Worm (Caenorhabditis elegans): Measurements from ENCODE around the gene arrd-7.

arrd-7 gene

DNA sequence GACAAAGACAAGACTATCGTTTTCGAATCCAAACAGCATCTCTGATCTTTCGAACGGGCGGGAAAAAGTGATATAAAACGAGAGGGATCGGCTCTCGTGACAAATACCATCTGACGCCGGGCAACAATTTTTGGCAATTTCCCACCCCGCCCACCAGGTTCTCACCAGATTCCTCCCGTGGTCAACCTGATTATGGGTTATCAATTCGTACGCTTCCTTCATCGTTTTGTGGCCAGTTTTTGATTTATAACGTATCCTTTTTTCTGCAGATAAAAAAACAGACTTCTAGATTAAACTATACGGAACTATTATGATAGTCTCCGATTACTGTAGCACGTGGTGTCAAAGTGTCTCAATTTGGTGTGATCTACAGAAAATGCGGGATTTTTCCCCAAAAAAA is 9.5 kb downstream of the arrd-7 start:
- TF ChIP-seq set-16 (GFP tag; IDR thresholded peaks at IDR 0.05) (0 out of 2 replicates have a peak, but pooled peaks have one; percentile 26), mdl-1 (tag; optimal IDR thresholded peaks at IDR 0.05) (peak in 1 of 2 experiments; percentile 25), nhr-76 (tag; optimal IDR thresholded peaks at IDR 0.05) (no peak), Y75B8A.6 (GFP tag; IDR thresholded peaks at IDR 0.05) (no peak), ctbp-1 (GFP tag; IDR thresholded peaks at IDR 0.05) (no peak), ztf-7 (tag; optimal IDR thresholded peaks at IDR 0.05) (no peak), mep-1 (tag; optimal IDR thresholded peaks at IDR 0.05) (no peak), dmd-8 (GFP tag; IDR thresholded peaks at IDR 0.05) (no peak), pha-4 (GFP tag; IDR thresholded peaks at IDR 0.05) (no peak), pha-4 (tag; optimal IDR thresholded peaks at IDR 0.05) (no peak), sdz-12 (GFP tag; optimal IDR thresholded peaks at IDR 0.05) (no peak), nhr-41 (GFP tag; IDR thresholded peaks at IDR 0.05) (no peak), unc-62 (GFP tag; optimal IDR thresholded peaks at IDR 0.05 in 1 of 2) (no peak), unc-62 (tag; optimal IDR thresholded peaks at IDR 0.05) (no peak), ceh-20 (GFP tag; IDR thresholded peaks at IDR 0.05) (no peak), zfp-3 (GFP tag; conservative IDR thresholded peaks at IDR 0.05) (0 out of 2 replicates have a peak, but pooled peaks have one; percentile 41), madf-9 (GFP tag; conservative IDR thresholded peaks at IDR 0.05) (no peak), daf-12 (tag; optimal IDR thresholded peaks at IDR 0.05) (no peak), php-3 (GFP tag; IDR thresholded peaks at IDR 0.05) (no peak), dmd-6 (GFP tag; IDR thresholded peaks at IDR 0.05) (peak; percentile 15), ZK546.5 (tag; optimal IDR thresholded peaks at IDR 0.05) (no peak), dve-1 (tag; optimal IDR thresholded peaks at IDR 0.05; ENCODE audit: insufficient read depth) (peak; percentile 35), lir-3 (tag; optimal IDR thresholded peaks at IDR 0.05) (no peak), F26F4.8 (GFP tag; conservative IDR thresholded peaks at IDR 0.05) (no peak), zag-1 (tag; optimal IDR thresholded peaks at IDR 0.05) (no peak), lsy-2 (tag; optimal IDR thresholded peaks at IDR 0.05) (peak in 1 of 2 experiments; percentile 15), nhr-10 (tag; optimal IDR thresholded peaks at IDR 0.05) (no peak), hlh-30 (tag; optimal IDR thresholded peaks at IDR 0.05; ENCODE audit: insufficient read depth) (peak; percentile 83), nhr-48 (tag; optimal IDR thresholded peaks at IDR 0.05) (peak; percentile 52), aha-1 (tag) (peak; percentile 61), hif-1 (tag; optimal IDR thresholded peaks at IDR 0.05) (no peak), ceh-28 (tag; optimal IDR thresholded peaks at IDR 0.05) (no peak), lin-1 (GFP tag; IDR thresholded peaks at IDR 0.05) (no peak), nhr-28 (tag; optimal IDR thresholded peaks at IDR 0.05) (peak; percentile 39), F49E8.2 (tag; optimal IDR thresholded peaks at IDR 0.05; ENCODE audit: borderline replicate concordance) (no peak), mes-2 (tag; optimal IDR thresholded peaks at IDR 0.05; ENCODE audit: poor library complexity, severe bottlenecking) (no peak), daf-19 (GFP tag; conservative IDR thresholded peaks at IDR 0.05) (no peak), Y48G9A.11 (GFP tag; IDR thresholded peaks at IDR 0.05) (no peak), ceh-62 (tag; optimal IDR thresholded peaks at IDR 0.05) (no peak), mxl-2 (GFP tag; conservative IDR thresholded peaks at IDR 0.05) (no peak), ama-1 (optimal IDR thresholded peaks at IDR 0.05) (no peak), fos-1 (tag; optimal IDR thresholded peaks at IDR 0.05) (no peak), nhr-6 (tag; optimal IDR thresholded peaks at IDR 0.05) (no peak), spr-3 (GFP tag; optimal IDR thresholded peaks at IDR 0.05) (no peak), hmg-1.1 (GFP tag; IDR thresholded peaks at IDR 0.05) (no peak), tra-1 (GFP tag; IDR thresholded peaks at IDR 0.05) (no peak), spr-1 (tag; optimal IDR thresholded peaks at IDR 0.05) (no peak), hlh-11 (tag; optimal IDR thresholded peaks at IDR 0.05) (peak; percentile 78), zip-2 (tag; optimal IDR thresholded peaks at IDR 0.05) (no peak), mxl-3 (GFP tag; optimal IDR thresholded peaks at IDR 0.05) (peak; percentile 41), mdt-29 (GFP tag; IDR thresholded peaks at IDR 0.05) (peak; percentile 44; the same call in 1 of the 2 replicates), zip-11 (GFP tag; IDR thresholded peaks at IDR 0.05) (no peak)

Measured in whole organism, L4 larva.